Worm (Caenorhabditis elegans) whole organism, L2 larva: Measurements from ENCODE around the gene VZK822L.2.

Experiments
- aly-2 ChIP-seq: fragments of 150-350 bp; optimal IDR thresholded peaks from 2 replicates; lab custom pipeline; 2014; ENCODE audit warnings: missing biosample characterization, missing genetic modification characterization
- ama-1 ChIP-seq: fragments of 150-350 bp; optimal IDR thresholded peaks from 2 replicates; lab custom pipeline; 2018; ENCODE audit warnings: inconsistent platforms
- ceh-82 ChIP-seq: fragments of 150-350 bp; optimal IDR thresholded peaks from 2 replicates; lab custom pipeline; 2014; ENCODE audit warnings: missing biosample characterization, missing genetic modification characterization
- elt-3 ChIP-seq: sonication (generic microtip); optimal IDR thresholded peaks from 2 replicates; lab custom pipeline; 2017; ENCODE audit warnings: missing biosample characterization, missing genetic modification characterization
- lin-39 ChIP-seq: fragments of 150-350 bp; optimal IDR thresholded peaks from 2 replicates; lab custom pipeline; 2014; ENCODE audit warnings: missing biosample characterization, missing genetic modification reagents, missing genetic modification characterization
- nhr-21 ChIP-seq: fragments of 150-350 bp; optimal IDR thresholded peaks from 2 replicates; lab custom pipeline; 2014; ENCODE audit warnings: missing biosample characterization, missing genetic modification characterization
- nhr-237 ChIP-seq: fragments of 150-350 bp; optimal IDR thresholded peaks from 2 replicates; lab custom pipeline; 2014; ENCODE audit warnings: missing biosample characterization, missing genetic modification characterization
- nhr-77 ChIP-seq: fragments of 150-350 bp; optimal IDR thresholded peaks from 2 replicates; lab custom pipeline; 2014; ENCODE audit warnings: missing biosample characterization, missing genetic modification characterization
- skn-1 ChIP-seq: sonication (generic microtip); optimal IDR thresholded peaks from 2 replicates; lab custom pipeline; 2017; ENCODE audit warnings: missing biosample characterization, missing genetic modification characterization
- unc-62 ChIP-seq: fragments of 150-350 bp; optimal IDR thresholded peaks from 2 replicates; lab custom pipeline; 2014; ENCODE audit warnings: missing biosample characterization, missing genetic modification reagents, missing genetic modification characterization

ce11 chrIV:11961485-11962255, 49.8 kb downstream of the VZK822L.2 start, which contains the start of gene ZK829.7:
- TF ChIP-seq nhr-21 = peak; percentile 52
- TF ChIP-seq elt-3 (tag; lab: Kevin White, UChicago) = no peak
- TF ChIP-seq aly-2 (tag; lab: Kevin White, UChicago) = no peak
- TF ChIP-seq unc-62 (GFP tag; lab: Kevin White, UChicago) = no peak
- TF ChIP-seq ceh-82 (tag; lab: Kevin White, UChicago) = no peak
- TF ChIP-seq nhr-237 = peak; percentile 65
- no peak for TF ChIP-seq lin-39 (tag; lab: Kevin White, UChicago)
- TF ChIP-seq nhr-77 (tag; lab: Kevin White, UChicago) = peak; percentile 20
- no peak for TF ChIP-seq skn-1 (tag; lab: Kevin White, UChicago)
- TF ChIP-seq ama-1 = no peak
